Fruit fly (Drosophila melanogaster) whole organism, embryonic: ENCODE measurements around the gene Naa20A.

Source experiments
- Awh ChIP-seq: fragments of 200-800 bp; sonication (Bioruptor generic); IDR thresholded peaks from 2 replicates; pipeline ENCODE4, ENCODE4 v1.3.6; 2022; ENCODE audit warnings: missing biosample characterization, missing genetic modification characterization
- hkb ChIP-seq, 2 experiments: fragments of 200-800 bp in 1 of 2; fragments of >200 bp in 1 of 2; sonication (Bioruptor generic) in 1 of 2; IDR thresholded peaks in 1 of 2; optimal IDR thresholded peaks in 1 of 2; 2 replicates each; pipeline versions ENCODE4 v1.3.6 to Lab custom; 2017 to 2022; ENCODE audit warnings: missing biosample characterization in 1 of 2, missing genetic modification characterization in 1 of 2

- TF ChIP-seq hkb (optimal IDR thresholded peaks at IDR 0.05; lab: Kevin White, UChicago) (no peak), hkb (GFP tag; IDR thresholded peaks at IDR 0.05; lab: Robert Waterston, UW) (no peak), Awh (GFP tag; lab: Robert Waterston, UW) (no peak)
Observed at dm6 chrX:19573687-19574086, 49.2 kb downstream of the Naa20A start.
